Worm (Caenorhabditis elegans): ENCODE results near the gene agr-1.

agr-1 gene

DNA sequence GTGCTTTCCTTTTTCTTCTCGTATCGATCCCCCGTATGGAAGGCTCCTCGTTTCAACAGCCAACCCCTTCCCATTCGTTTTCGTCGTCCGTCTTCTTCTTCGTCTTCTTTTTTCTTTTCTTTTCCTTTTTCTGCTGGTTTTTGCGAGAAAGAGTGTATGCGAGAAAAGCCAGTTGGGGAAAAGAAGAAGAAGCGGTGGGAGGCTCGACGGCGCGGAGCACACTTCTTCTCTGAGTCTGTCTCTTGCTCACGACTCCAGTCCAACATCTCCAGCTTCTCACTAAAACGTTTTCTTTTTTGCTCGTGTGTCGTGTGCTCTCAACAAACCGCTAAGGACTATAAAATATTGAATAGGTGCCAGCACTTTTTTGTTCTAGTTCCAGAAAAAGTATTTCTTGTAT is 33.6 kb upstream of the agr-1 start:
- TF ChIP-seq tab-1 (GFP tag; IDR thresholded peaks at IDR 0.05) (no peak), flt-1 (GFP tag; IDR thresholded peaks at IDR 0.05) (0 out of 2 replicates have a peak, but pooled peaks have one; percentile 18)

DNA sequence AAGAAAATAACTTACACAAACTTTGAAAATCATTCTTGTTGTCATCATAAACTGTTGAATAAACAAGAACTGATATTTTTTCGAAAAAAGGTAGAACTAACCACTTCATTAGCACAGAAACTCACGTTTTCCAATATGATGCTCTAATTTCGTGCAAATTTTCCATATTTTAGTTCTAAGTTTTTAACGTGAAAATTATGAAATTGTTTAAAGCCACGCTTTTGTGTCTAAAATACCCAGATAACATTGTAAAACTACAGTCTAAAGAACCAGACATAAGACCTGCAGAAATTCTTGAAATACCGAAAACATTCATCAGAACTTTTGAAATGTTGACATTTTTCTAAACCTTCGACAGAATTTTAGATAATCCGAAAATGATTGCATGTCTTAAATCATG is 32.2 kb upstream of the agr-1 start, which contains the start of gene F31E8.5:
Gene F31E8.5, minus strand, starts transcription at position 101 of the 400 bp plus-strand sequence.
- TF ChIP-seq T22C8.4 (GFP tag; IDR thresholded peaks at IDR 0.05) (no peak), flt-1 (GFP tag; IDR thresholded peaks at IDR 0.05) (no peak), tab-1 (GFP tag; IDR thresholded peaks at IDR 0.05) (no peak), med-1 (GFP tag; optimal IDR thresholded peaks at IDR 0.05; ENCODE audit: insufficient read depth) (no peak), cog-1 (tag; optimal IDR thresholded peaks at IDR 0.05) (no peak), ztf-29 (GFP tag; IDR thresholded peaks at IDR 0.05) (no peak), ztf-23 (GFP tag; IDR thresholded peaks at IDR 0.05) (no peak), ref-1 (GFP tag; conservative IDR thresholded peaks at IDR 0.05) (no peak), klf-2 (GFP tag; conservative IDR thresholded peaks at IDR 0.05) (no peak)

DNA sequence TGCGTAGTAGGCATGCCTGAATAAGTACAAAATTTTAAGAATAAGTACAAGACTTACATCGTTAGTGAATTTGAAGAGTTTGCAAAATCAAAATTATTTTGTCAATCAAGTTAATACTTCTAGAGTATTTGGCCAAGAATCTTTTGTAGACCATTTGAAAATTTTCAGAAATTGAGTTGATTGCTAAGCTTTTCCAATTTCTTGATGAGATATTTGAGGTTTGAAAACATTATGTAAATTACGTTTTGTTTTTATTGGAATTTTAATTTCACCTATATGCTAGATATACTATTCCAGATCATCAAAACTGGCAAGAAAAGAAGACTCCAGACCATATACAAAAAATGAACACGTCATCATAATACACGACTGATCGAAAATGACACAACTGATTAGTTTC is 28.0 kb upstream of the agr-1 start, which contains the start of gene tab-1:
Gene tab-1, plus strand, starts transcription at position 301 of the 400 bp plus-strand sequence.
- TF ChIP-seq cog-1 (tag; optimal IDR thresholded peaks at IDR 0.05) (no peak), ztf-23 (GFP tag; IDR thresholded peaks at IDR 0.05) (no peak), T22C8.4 (GFP tag; IDR thresholded peaks at IDR 0.05) (no peak), ztf-29 (GFP tag; IDR thresholded peaks at IDR 0.05) (no peak), ref-1 (GFP tag; conservative IDR thresholded peaks at IDR 0.05) (no peak), flt-1 (GFP tag; IDR thresholded peaks at IDR 0.05) (no peak), med-1 (GFP tag; optimal IDR thresholded peaks at IDR 0.05; ENCODE audit: insufficient read depth) (no peak), klf-2 (GFP tag; conservative IDR thresholded peaks at IDR 0.05) (no peak), tab-1 (GFP tag; IDR thresholded peaks at IDR 0.05) (no peak)

DNA sequence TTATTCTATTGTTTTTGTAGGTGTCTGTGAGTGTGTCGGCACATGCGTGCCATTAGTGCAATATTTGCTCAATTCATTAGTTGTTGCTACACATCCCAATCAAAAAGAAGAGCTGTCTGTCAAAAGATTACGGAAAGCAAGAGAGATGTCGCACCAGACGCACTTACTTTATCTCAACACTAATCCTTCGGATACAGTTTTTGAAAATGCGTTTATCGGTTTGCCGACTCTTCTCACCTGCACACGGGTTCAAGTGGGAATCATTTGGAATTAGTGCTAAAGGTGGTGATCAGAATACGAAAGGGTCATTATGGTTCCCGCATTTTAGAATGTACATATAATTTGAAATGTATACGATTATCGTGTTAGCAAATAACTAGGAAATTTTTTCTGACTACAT is 26.3 kb upstream of the agr-1 start:
- TF ChIP-seq med-1 (GFP tag; optimal IDR thresholded peaks at IDR 0.05; ENCODE audit: insufficient read depth) (no peak), ref-1 (GFP tag; conservative IDR thresholded peaks at IDR 0.05) (no peak), cog-1 (tag; optimal IDR thresholded peaks at IDR 0.05) (no peak), flt-1 (GFP tag; IDR thresholded peaks at IDR 0.05) (no peak), ztf-23 (GFP tag; IDR thresholded peaks at IDR 0.05) (no peak), ztf-29 (GFP tag; IDR thresholded peaks at IDR 0.05) (no peak), tab-1 (GFP tag; IDR thresholded peaks at IDR 0.05) (no peak), T22C8.4 (GFP tag; IDR thresholded peaks at IDR 0.05) (no peak), klf-2 (GFP tag; conservative IDR thresholded peaks at IDR 0.05) (no peak)

DNA sequence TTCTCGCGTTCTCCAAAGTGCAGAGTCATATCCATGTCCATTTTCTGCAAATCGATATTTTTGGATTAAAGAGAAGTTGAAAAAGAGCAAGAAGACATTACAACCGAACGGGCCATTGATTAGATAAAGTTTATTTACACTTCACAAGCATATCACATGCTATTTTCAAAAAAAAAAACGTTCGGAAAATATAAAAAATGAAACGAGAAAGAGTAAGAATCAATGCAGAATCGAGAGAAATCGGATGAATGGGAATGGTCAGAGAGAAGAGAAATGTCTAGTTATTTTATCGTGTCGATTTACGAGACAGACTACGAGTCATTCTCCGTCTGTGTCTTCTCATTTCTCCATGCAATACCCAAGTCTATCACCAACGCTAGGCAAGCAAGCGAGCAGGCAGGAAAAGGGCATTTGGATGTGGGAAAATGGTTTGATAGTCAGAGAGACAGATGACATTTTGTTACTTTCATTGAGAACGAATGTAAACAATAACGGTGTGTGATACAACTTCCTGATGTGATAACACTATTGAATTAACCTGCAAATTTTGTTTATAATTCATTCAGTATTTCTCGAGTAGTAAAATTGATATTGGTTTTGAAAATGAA is 25.2 kb upstream of the agr-1 start, which contains the start of gene F31E8.4:
Gene F31E8.4, minus strand, starts transcription at position 51 of the 608 bp plus-strand sequence.
- 0 out of 2 replicates have a peak, but pooled peaks have one; percentile 23 for TF ChIP-seq tab-1 (GFP tag; IDR thresholded peaks at IDR 0.05)
- TF ChIP-seq ztf-23 (GFP tag; IDR thresholded peaks at IDR 0.05): no peak

DNA sequence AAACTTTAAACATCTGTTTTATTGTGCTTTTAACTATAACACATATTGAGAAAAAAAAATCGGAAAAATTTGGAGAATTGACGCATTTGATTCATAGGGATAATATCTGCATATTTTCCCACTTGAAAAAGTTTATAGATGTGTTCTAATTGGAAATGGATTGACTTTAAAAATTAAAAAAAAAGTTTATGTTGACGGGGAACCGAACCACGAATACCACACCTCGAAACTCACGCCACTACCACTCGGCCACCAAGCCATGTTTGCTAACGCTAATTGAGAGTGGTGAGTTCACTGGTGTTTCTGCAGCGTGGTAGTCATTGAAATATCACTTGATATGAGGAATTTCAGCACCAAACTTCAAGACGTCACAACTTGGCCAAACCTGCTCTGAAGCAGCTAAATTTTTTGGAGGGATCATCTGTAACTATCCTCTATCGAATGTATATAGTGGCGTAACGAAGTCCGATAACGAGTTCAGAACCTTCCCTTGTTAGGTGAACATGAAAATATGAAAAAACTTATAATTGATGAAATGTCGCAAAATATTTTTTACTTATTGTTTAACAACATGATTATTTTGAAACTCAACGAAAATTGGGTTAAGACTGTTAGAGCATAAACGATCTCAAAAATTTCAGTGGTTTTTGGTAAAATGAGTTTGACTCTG is 22.9 kb upstream of the agr-1 start:
- TF ChIP-seq flt-1 (GFP tag; IDR thresholded peaks at IDR 0.05): peak; percentile 42; the same call in 1 of the 2 replicates

DNA sequence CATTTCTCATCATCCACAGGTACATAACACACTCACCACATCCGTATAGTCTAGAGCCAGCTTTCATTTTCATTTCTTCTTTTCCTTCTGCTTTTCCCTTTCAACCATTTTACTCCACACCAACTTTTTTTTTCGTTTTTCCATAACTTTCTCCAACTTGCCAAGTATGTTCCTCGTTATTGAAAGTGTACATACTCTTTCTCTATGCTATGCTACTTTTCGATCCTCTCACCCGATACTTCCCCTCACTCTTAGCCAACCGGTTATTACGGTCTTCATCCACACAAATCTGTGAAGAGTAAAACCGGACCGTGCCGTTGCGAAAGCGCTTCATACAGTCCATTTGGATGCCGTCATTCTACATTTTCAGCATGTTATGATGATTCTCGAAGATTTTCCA is 16.9 kb upstream of the agr-1 start, which contains the start of gene T13C2.2:
Gene T13C2.2, plus strand, starts transcription at position 301 of the 400 bp plus-strand sequence.
- TF ChIP-seq cog-1 (tag; optimal IDR thresholded peaks at IDR 0.05): no peak
- TF ChIP-seq med-1 (GFP tag; optimal IDR thresholded peaks at IDR 0.05; ENCODE audit: insufficient read depth): no peak
- TF ChIP-seq flt-1 (GFP tag; IDR thresholded peaks at IDR 0.05): no peak
- TF ChIP-seq ztf-29 (GFP tag; IDR thresholded peaks at IDR 0.05): no peak
- TF ChIP-seq T22C8.4 (GFP tag; IDR thresholded peaks at IDR 0.05): no peak
- TF ChIP-seq klf-2 (GFP tag; conservative IDR thresholded peaks at IDR 0.05): no peak
- no peak for TF ChIP-seq ztf-23 (GFP tag; IDR thresholded peaks at IDR 0.05)
- no peak for TF ChIP-seq tab-1 (GFP tag; IDR thresholded peaks at IDR 0.05)

DNA sequence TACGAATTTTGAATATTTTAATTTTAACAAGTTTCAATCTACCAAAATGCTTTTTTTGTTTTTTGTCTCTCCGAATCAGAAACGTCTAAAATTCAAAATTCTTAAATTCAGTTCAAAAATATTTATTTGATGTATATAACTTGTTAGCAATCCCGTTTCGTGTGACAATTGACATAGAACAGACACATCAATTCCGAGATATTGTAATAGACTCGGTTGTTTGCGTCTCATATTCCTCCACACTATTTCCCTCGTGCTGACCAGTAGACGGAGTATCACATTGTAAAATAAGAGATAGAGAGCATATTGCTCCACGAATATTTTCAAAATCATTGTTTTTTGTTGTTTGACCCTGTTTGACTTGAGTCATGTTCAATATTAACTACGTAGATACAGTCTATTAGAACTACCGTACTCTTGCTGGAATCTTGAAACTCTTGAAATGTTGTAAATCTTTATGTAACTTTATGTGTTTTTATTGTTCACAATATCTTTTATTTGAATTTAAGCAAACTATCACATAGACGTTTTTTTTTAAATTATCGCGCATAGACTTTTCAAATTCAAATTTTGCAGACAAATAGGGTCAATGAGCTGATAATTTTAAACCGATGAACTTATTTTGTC is 13.8 kb upstream of the agr-1 start, which contains the start of gene T13C2.3:
Gene T13C2.3, plus strand, starts transcription at position 577 of the 627 bp plus-strand sequence.
- TF ChIP-seq ztf-23 (GFP tag; IDR thresholded peaks at IDR 0.05): no peak

DNA sequence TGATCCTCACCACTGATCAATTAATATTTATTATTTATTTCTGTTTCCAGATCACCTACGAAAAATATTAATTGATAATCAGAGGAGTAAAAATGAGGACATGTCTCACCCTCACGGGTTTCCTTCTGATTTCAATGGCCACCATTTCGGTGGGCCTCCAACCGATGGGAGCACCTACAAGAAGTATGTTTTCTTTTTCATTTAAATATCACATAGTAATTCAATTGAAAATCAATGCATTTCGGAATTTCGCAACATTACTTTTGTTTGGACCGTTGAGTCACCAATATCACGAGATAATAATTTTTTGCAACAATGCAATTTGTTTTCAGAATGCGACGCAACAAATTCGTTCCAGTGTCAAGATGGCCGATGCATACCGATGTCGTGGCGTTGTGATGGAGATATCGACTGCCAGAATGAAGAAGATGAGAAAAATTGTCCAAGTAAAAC is 8.4 kb upstream of the agr-1 start, which contains the start of gene gldi-2:
Gene gldi-2, plus strand, starts transcription at position 51 of the 453 bp plus-strand sequence.
- no peak for TF ChIP-seq flt-1 (GFP tag; IDR thresholded peaks at IDR 0.05)
- TF ChIP-seq klf-2 (GFP tag; conservative IDR thresholded peaks at IDR 0.05): no peak
- TF ChIP-seq T22C8.4 (GFP tag; IDR thresholded peaks at IDR 0.05): no peak
- TF ChIP-seq ztf-23 (GFP tag; IDR thresholded peaks at IDR 0.05): no peak
- no peak for TF ChIP-seq tab-1 (GFP tag; IDR thresholded peaks at IDR 0.05)
- TF ChIP-seq cog-1 (tag; optimal IDR thresholded peaks at IDR 0.05): no peak
- TF ChIP-seq med-1 (GFP tag; optimal IDR thresholded peaks at IDR 0.05; ENCODE audit: insufficient read depth): no peak
- TF ChIP-seq ztf-29 (GFP tag; IDR thresholded peaks at IDR 0.05): no peak

DNA sequence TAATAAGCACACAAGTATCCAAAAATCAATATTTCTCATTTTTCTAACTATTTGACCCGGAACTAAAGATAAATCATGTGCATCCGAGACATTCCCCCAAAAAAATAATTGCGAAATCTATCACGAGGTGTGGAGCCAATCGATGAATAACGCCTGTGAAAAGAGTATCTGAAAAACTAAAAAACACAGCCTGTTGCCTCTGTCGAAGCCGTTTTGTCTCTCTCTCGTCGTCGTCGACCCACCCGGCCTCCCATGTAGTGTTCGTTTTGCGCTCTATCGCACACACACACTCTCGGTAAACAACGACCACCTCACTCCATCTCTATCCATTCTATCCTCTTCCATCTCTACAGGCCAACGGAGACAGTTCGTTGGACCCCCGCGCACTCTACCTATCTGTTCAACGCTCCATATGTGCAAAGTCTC is 7.8 kb upstream of the agr-1 start:
- TF ChIP-seq ztf-29 (GFP tag; IDR thresholded peaks at IDR 0.05) (no peak), klf-2 (GFP tag; conservative IDR thresholded peaks at IDR 0.05) (no peak), T22C8.4 (GFP tag; IDR thresholded peaks at IDR 0.05) (no peak), cog-1 (tag; optimal IDR thresholded peaks at IDR 0.05) (no peak), ref-1 (GFP tag; conservative IDR thresholded peaks at IDR 0.05) (no peak), med-1 (GFP tag; optimal IDR thresholded peaks at IDR 0.05; ENCODE audit: insufficient read depth) (no peak), tab-1 (GFP tag; IDR thresholded peaks at IDR 0.05) (no peak), ztf-23 (GFP tag; IDR thresholded peaks at IDR 0.05) (no peak), flt-1 (GFP tag; IDR thresholded peaks at IDR 0.05) (no peak)

Data from whole organism, midembryonic.